Worm (Caenorhabditis elegans): ENCODE measurements around the gene cyp-13A4.

cyp-13A4 gene

DNA sequence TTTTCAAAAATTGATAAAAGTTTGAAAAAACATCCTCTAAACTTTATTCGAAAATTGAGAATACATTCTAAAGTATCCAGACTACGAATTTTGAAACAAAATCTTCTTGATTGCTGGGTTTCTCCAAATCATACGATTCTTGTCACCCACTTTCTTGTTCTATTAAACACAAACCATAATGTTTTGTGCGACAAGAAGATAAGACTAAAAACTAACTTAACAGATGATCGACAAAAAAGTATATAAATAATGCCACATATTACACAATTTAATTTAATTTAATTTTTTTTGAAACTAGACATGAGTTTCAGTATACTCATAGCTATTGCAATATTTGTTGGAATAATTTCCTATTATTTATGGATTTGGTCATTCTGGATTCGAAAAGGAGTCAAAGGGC is 5.8 kb upstream of the cyp-13A4 start, which contains the start of gene cyp-13A7:
TSS of gene cyp-13A7 (plus strand) at position 301 of the 400 bp plus-strand sequence.
- no peak for TF ChIP-seq W03F9.2 (tag; optimal IDR thresholded peaks at IDR 0.05)

DNA sequence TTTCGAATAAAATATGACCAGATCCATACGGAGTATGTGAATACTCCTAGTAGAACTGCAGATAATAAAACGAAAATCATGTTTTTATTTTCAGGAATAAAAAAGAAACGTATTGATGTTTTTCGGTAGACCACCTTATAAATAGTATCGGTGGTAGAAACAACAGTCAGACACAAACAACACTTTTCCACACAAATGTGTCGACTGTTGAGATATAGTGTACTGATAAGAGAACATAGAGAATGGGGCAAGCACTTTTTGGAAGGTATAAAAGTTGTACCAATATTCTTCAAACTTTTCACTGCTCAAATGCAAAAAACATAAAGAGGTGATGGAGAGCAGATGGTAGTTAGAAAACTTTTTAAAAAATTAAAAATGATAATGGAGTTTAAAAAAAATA is 5.1 kb upstream of the cyp-13A4 start, which contains the start of gene cyp-13A6:
TSS of gene cyp-13A6 (minus strand) at position 180 of the 400 bp plus-strand sequence.
- TF ChIP-seq him-1 (tag; optimal IDR thresholded peaks at IDR 0.05), result no peak
- TF ChIP-seq dao-5 (tag; optimal IDR thresholded peaks at IDR 0.05), result no peak
- TF ChIP-seq W03F9.2 (tag; optimal IDR thresholded peaks at IDR 0.05), result no peak

DNA sequence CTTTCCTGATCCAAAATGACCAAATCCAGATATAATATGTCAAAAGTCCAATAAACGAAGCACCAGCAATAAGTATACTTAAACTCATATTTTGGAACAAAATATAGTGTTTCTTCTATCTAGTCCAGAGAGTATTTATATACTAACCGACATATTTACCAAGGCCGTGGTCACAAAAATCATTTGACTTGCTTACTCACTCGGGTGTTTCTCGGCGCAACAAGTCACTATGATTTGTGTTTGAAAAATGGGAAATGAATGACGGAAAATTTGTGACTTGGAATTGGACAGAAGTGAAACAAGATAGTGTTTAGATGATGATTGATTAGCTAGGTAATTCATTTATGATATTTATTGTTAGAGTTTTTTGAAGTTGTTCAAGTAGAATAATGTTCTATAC is 2.7 kb upstream of the cyp-13A4 start, which contains the start of gene cyp-13A5:
TSS of gene cyp-13A5 (minus strand) at position 112 of the 400 bp plus-strand sequence.
- TF ChIP-seq W03F9.2 (tag; optimal IDR thresholded peaks at IDR 0.05) (no peak), him-1 (tag; optimal IDR thresholded peaks at IDR 0.05) (no peak), dao-5 (tag; optimal IDR thresholded peaks at IDR 0.05) (no peak)

DNA sequence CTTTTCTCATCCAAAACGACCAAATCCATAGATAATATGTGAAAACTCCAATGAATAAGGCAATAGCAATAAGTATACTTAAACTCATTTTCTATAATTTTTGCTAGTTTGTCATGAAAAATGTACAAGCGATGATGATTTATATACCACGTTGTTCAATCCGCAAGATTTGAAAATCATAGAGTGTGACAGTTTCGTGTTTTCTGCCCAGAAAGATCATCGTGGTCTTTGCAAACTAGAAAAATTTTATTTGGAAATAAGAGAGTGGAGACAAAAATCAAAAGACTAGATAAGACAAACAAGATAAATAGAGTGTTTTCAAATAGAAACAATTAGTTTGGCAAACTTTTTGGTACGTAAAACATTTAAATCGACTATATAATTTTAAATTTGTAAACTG is 4.3 kb downstream of the cyp-13A4 start, which contains the start of gene cyp-13A3:
TSS of gene cyp-13A3 (minus strand) at position 101 of the 400 bp plus-strand sequence.
- TF ChIP-seq dao-5 (tag; optimal IDR thresholded peaks at IDR 0.05), result no peak
- TF ChIP-seq W03F9.2 (tag; optimal IDR thresholded peaks at IDR 0.05), result no peak
- no peak for TF ChIP-seq him-1 (tag; optimal IDR thresholded peaks at IDR 0.05)

DNA sequence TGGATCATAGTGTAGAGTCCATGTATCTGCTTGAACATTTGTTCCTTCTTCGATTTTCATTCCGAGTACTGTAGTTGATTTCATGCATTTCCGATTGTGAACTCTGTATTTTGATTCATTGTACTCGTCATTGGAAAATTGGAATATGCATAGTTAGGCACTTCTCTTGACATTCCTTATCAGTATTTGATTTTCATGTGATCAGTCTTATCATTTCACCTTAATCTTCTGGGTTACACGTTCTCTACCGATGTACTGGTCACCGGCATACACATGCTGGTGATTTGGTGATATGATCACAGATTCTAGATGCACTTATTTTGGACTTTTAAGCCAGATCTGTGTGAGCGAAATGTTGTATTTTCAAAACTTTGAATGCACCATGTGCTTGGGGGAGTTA is 6.4 kb downstream of the cyp-13A4 start:
- TF ChIP-seq him-1 (tag; optimal IDR thresholded peaks at IDR 0.05) (no peak), W03F9.2 (tag; optimal IDR thresholded peaks at IDR 0.05) (no peak), dao-5 (tag; optimal IDR thresholded peaks at IDR 0.05) (no peak)

DNA sequence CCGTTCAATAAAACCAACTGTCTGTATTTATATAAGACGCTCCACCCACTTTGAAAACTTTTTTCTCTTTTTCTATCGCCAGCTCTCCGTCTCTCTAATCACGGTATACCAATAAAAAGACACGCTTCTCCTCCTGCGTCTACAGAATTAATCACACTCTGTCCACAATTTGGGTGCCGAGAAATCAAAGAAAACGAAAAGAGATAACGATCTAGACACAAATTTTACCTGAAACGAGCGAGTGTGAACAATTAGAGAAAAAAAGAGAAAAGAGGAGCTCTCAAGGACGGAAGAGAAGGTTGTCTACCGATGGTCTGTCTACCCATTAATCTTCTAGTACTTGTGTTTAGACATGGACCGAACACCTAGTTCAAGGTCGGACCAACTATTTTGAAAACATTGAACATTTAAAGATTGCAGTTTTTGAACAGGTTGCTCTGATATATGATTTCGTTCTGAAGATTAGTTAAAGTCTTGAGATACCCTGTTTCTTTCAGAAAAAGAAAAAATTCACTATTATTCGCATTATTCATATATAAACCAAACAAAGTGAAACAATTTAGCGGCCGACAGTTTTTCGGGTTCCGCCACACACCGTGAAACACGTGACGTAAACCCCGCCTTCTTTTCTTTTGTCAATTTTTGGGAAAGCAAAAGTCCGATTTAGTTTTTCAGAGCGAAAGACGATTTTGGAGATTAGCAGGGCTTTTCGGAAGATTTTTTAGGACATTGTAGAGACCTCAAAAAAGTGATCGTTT is 10.0 kb downstream of the cyp-13A4 start, which contains the start of gene cyp-13A2:
TSS of gene cyp-13A2 (minus strand) at position 235 of the 758 bp plus-strand sequence.
- TF ChIP-seq dao-5 (tag; optimal IDR thresholded peaks at IDR 0.05), result no peak
- TF ChIP-seq him-1 (tag; optimal IDR thresholded peaks at IDR 0.05), result no peak
- TF ChIP-seq W03F9.2 (tag; optimal IDR thresholded peaks at IDR 0.05), result no peak

DNA sequence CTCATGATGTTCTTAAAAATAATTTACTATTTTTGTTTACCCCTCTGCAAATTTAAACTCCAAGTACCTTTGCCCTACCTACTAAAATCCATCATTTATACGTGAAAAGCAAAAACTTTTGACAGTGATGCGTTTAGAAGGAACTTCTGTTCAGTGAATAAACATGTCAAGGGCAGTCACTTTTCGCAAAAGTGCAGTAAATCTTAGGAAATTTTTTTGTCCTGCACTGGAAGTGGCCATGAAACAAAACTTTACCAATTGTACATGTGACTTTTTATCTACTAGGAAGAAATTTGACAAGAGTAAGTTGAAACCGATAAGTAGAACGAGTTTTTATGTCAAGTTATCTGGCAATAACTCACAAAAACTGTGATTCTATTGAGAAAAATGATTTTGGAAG is 11.3 kb downstream of the cyp-13A4 start:
- TF ChIP-seq him-1 (tag; optimal IDR thresholded peaks at IDR 0.05), result no peak
- TF ChIP-seq dao-5 (tag; optimal IDR thresholded peaks at IDR 0.05), result no peak
- no peak for TF ChIP-seq W03F9.2 (tag; optimal IDR thresholded peaks at IDR 0.05)

DNA sequence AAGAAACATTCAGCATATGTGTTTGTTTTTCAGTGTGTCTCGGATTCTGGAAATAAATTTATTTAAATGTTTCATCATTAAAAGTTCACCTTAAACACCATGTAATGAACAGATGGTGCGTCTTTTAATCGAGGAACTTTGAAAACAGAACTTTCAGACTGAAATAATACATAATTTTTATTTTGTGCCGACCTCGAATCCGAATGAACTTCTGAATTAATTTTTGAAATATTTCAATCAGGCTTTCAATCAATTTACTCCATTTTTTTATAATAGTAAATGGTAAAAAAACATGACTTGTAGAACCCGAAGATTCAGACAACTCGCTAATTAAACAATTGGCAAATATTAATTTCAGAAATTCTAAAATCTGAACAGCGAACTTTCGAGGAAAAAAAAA is 15.2 kb downstream of the cyp-13A4 start, which contains the start of gene T10B9.14:
TSS of gene T10B9.14 (minus strand) at position 101 of the 400 bp plus-strand sequence.
- TF ChIP-seq dao-5 (tag; optimal IDR thresholded peaks at IDR 0.05), result no peak
- no peak for TF ChIP-seq him-1 (tag; optimal IDR thresholded peaks at IDR 0.05)
- TF ChIP-seq W03F9.2 (tag; optimal IDR thresholded peaks at IDR 0.05), result no peak

DNA sequence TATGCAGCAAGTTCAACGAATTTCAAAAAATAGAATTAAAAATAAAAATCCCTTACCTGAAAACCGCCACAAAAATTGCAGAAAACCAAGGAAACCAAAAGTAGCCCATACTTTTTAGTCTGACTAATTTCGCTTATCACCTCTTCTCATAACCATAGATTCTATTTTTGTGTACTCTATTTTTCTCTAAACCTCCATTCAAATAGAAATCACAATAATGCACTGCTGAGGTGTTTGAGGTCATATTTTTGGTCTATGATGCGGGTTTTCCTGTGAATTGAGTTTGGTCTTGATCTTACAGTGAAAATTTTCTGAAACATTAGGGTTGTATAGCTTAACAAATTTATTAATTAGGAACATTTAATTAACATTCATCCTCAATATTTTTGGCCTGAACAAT is 15.7 kb downstream of the cyp-13A4 start, which contains the start of gene cyp-13A1:
TSS of gene cyp-13A1 (minus strand) at position 156 of the 400 bp plus-strand sequence.
- TF ChIP-seq W03F9.2 (tag; optimal IDR thresholded peaks at IDR 0.05), result no peak
- no peak for TF ChIP-seq him-1 (tag; optimal IDR thresholded peaks at IDR 0.05)
- TF ChIP-seq dao-5 (tag; optimal IDR thresholded peaks at IDR 0.05), result no peak

DNA sequence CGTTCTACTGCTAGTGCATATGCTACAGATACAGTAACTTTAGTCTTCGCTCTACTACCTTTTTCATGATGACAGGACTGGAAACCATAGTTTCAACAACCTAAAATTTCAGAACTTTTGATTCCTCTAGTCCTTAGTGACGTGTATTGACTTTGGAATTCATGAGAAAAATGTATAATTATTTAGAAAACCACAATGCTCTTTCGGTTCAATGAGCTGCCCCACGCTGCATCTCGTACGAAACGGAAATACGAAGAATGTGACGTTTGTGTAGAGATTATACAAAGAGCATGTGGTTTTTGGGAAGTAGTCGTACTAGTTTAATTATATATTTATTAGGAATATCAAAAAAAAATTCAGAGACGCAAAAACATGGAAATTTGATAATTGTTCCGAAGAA is 19.0 kb downstream of the cyp-13A4 start:
- TF ChIP-seq him-1 (tag; optimal IDR thresholded peaks at IDR 0.05) (no peak), dao-5 (tag; optimal IDR thresholded peaks at IDR 0.05) (no peak), W03F9.2 (tag; optimal IDR thresholded peaks at IDR 0.05) (no peak)

DNA sequence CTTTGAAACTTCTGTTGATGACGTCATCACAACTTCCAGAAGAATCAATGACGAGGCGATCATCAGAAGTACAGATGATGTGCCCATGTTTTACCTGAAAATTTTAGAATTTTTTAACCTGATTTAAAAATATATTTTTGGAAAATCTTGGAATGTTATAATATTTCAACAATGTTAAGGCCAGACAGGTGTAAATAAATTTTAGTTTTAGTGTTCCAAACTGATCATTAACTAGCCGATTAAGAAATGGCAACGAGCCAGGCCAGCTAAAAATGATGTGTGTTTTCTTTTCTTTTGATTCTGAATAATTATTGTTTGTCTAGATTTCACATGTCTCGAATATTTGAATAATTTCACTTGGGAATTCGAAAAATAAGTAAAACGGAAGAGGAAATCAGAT is 21.8 kb downstream of the cyp-13A4 start, which contains the start of gene T10B9.9:
TSS of gene T10B9.9 (minus strand) at position 101 of the 400 bp plus-strand sequence.
- TF ChIP-seq him-1 (tag; optimal IDR thresholded peaks at IDR 0.05) (no peak), W03F9.2 (tag; optimal IDR thresholded peaks at IDR 0.05) (no peak), dao-5 (tag; optimal IDR thresholded peaks at IDR 0.05) (no peak)

DNA sequence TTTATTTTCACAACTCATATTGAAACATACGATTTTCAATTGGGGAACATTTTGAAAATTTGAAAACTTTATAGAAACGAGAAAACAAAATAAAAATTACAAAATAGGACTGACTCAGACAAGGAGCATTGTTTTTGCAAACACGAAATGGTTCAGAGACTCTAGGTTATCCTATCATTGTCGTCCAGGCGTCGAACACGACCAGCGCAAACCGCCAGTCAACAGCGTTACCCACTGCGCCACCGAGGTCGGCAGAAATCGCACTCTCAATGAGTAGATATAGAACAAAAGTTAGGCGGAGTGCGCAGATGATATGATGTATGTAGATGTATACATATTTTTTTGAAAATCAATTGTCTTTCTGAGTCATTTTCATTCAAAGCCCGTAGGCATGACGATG is 22.9 kb downstream of the cyp-13A4 start:
- TF ChIP-seq dao-5 (tag; optimal IDR thresholded peaks at IDR 0.05) (peak; percentile 6), W03F9.2 (tag; optimal IDR thresholded peaks at IDR 0.05) (peak; percentile 54), him-1 (tag; optimal IDR thresholded peaks at IDR 0.05) (peak; percentile 32)

DNA sequence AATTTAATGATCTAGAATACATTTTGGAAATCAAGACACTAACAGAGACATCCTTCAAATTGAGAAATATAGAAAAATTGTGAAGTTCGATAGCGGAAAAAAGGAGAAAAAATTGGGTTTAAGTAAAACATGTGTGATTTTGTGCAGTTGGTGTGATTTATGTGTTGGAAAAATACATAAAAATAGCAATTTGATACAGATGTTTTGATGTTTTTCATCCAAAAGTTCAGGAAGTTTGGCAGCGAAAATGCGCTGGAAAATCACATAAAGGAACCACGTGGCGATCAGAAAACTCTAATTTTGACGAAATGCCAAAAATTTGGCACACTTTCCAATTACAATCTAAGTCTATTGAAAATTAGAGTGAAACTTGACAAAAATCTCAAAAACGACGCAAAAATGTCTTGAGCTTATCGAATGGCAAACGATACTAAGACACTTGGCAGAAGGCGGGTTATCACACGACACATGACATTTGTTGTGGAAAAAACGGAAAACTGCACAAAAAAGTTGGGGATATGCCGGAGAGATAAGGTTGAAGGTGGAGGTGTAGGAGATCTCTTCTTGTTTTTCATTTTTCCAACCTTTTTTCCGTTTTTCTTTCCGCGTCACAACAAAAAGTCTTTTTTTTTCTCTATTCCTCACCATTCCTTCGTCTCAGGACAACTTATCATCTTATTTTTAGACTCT is 23.5 kb downstream of the cyp-13A4 start, which contains the start of gene ZK1321.4:
TSS of gene ZK1321.4 (minus strand) at position 51 of the 690 bp plus-strand sequence.
- TF ChIP-seq him-1 (tag; optimal IDR thresholded peaks at IDR 0.05) (no peak), dao-5 (tag; optimal IDR thresholded peaks at IDR 0.05) (no peak), W03F9.2 (tag; optimal IDR thresholded peaks at IDR 0.05) (no peak)
